Worm (Caenorhabditis elegans) whole organism, L1 larva: Measurements from ENCODE around the gene H03G16.1.

Experiments used
- C16A3.4 ChIP-seq: fragments of 150-350 bp; optimal IDR thresholded peaks from 2 replicates; lab custom pipeline; 2014; ENCODE audit warnings: missing biosample characterization, missing genetic modification characterization
- F16B12.6 ChIP-seq: fragments of 150-350 bp; optimal IDR thresholded peaks from 2 replicates; lab custom pipeline; 2014; ENCODE audit warnings: missing biosample characterization, missing genetic modification characterization
- aha-1 ChIP-seq: fragments of 150-350 bp; optimal IDR thresholded peaks from 2 replicates; lab custom pipeline; 2014; ENCODE audit warnings: missing biosample characterization, missing genetic modification characterization
- alr-1 ChIP-seq: fragments of 200-800 bp; sonication (Bioruptor generic); optimal IDR thresholded peaks from 2 replicates; lab custom pipeline; 2018; ENCODE audit warnings: borderline replicate concordance, mild to moderate bottlenecking, missing genetic modification characterization, missing compliant biosample characterization
- aly-2 ChIP-seq: fragments of 150-350 bp; optimal IDR thresholded peaks from 2 replicates; lab custom pipeline; 2014; ENCODE audit warnings: missing biosample characterization, missing genetic modification characterization
- ama-1 ChIP-seq: fragments of 150-350 bp; optimal IDR thresholded peaks from 2 replicates; lab custom pipeline; 2014
- ceh-63 ChIP-seq: fragments of 200-800 bp; sonication (Bioruptor generic); optimal IDR thresholded peaks from 2 replicates; lab custom pipeline; 2018; ENCODE audit warnings: mild to moderate bottlenecking, missing genetic modification characterization, missing compliant biosample characterization
- ceh-8 ChIP-seq: fragments of 200-800 bp; sonication (Bioruptor generic); optimal IDR thresholded peaks from 2 replicates; lab custom pipeline; 2018; ENCODE audit warnings: mild to moderate bottlenecking, missing genetic modification characterization, moderate library complexity, missing compliant biosample characterization
- dpl-1 ChIP-seq, 3 experiments: fragments of 150-350 bp in 2 of 3; sonication (generic microtip) in 1 of 3; optimal IDR thresholded peaks; 2 replicates each; lab custom pipeline; 2014 to 2017; ENCODE audit warnings: missing biosample characterization in 3 of 3, missing genetic modification characterization in 3 of 3, missing genetic modification reagents in 3 of 3
- efl-1 ChIP-seq, 4 experiments: fragments of 150-350 bp; optimal IDR thresholded peaks in 3 of 4; peaks in 1 of 4; 1 replicate in 1 of 4; 2 replicates in 3 of 4; lab custom pipeline; 2014; ENCODE audit warnings: missing biosample characterization in 2 of 4, missing genetic modification characterization in 2 of 4, missing genetic modification reagents in 2 of 4
- elt-2 ChIP-seq: sonication (generic microtip); optimal IDR thresholded peaks from 2 replicates; lab custom pipeline; 2016; ENCODE audit warnings: missing genetic modification characterization, mild to moderate bottlenecking, inconsistent platforms, missing compliant biosample characterization, missing genetic modification reagents
- fkh-4 ChIP-seq: sonication (generic microtip); optimal IDR thresholded peaks from 2 replicates; lab custom pipeline; 2016; ENCODE audit warnings: missing compliant biosample characterization, missing genetic modification characterization, borderline replicate concordance
- grh-1 ChIP-seq: fragments of 200-800 bp; sonication (Bioruptor generic); IDR thresholded peaks from 2 replicates; pipeline ENCODE4 v1.3.6; 2022; ENCODE audit warnings: missing genetic modification reagents, missing genetic modification characterization, missing compliant biosample characterization
- hlh-4 ChIP-seq: sonication (generic microtip); optimal IDR thresholded peaks from 2 replicates; lab custom pipeline; 2016; ENCODE audit warnings: mild to moderate bottlenecking, missing genetic modification characterization, missing compliant biosample characterization
- isw-1 ChIP-seq: fragments of 200-800 bp; sonication (Bioruptor generic); IDR thresholded peaks from 2 replicates; pipeline ENCODE4 v1.3.6; 2022; ENCODE audit warnings: missing genetic modification characterization, missing compliant biosample characterization
- jun-1 ChIP-seq: fragments of 150-350 bp; optimal IDR thresholded peaks from 2 replicates; lab custom pipeline; 2014; ENCODE audit warnings: missing biosample characterization, missing genetic modification reagents, missing genetic modification characterization
- lin-13 ChIP-seq: fragments of 150-350 bp; optimal IDR thresholded peaks from 2 replicates; lab custom pipeline; 2014; ENCODE audit warnings: missing biosample characterization, missing genetic modification reagents, missing genetic modification characterization
- lin-14 ChIP-seq: fragments of 200-800 bp; sonication (Bioruptor generic); optimal IDR thresholded peaks from 2 replicates; lab custom pipeline; 2018; ENCODE audit warnings: mild to moderate bottlenecking, missing genetic modification characterization, moderate library complexity, missing compliant biosample characterization
- lin-15B ChIP-seq: fragments of 150-350 bp; sonication (generic microtip); optimal IDR thresholded peaks from 3 replicates; lab custom pipeline; 2014; ENCODE audit warnings: missing biosample characterization, missing genetic modification characterization
- lin-35 ChIP-seq, 2 experiments: fragments of 150-350 bp; optimal IDR thresholded peaks; 2 replicates each; lab custom pipeline; 2014; ENCODE audit warnings: missing biosample characterization in 2 of 2, missing genetic modification characterization in 2 of 2, missing genetic modification reagents in 2 of 2
- lin-39 ChIP-seq: fragments of 150-350 bp; optimal IDR thresholded peaks from 2 replicates; lab custom pipeline; 2014; ENCODE audit warnings: missing biosample characterization, missing genetic modification reagents, missing genetic modification characterization
- lir-3 ChIP-seq: sonication (generic microtip); optimal IDR thresholded peaks from 2 replicates; lab custom pipeline; 2016; ENCODE audit warnings: mild to moderate bottlenecking, missing genetic modification characterization, moderate library complexity, missing compliant biosample characterization; ENCODE audit not compliant: poor library complexity
- lsy-2 ChIP-seq, 2 experiments: fragments of 150-350 bp; optimal IDR thresholded peaks; 2 replicates each; lab custom pipeline; 2014; ENCODE audit warnings: missing biosample characterization in 2 of 2, missing genetic modification characterization in 2 of 2
- mab-9 ChIP-seq: fragments of 200-800 bp; sonication (Bioruptor generic); IDR thresholded peaks from 2 replicates; pipeline ENCODE4 v1.3.6; 2022; ENCODE audit warnings: missing genetic modification reagents, missing genetic modification characterization, missing compliant biosample characterization
- mef-2 ChIP-seq: fragments of 150-350 bp; optimal IDR thresholded peaks from 2 replicates; lab custom pipeline; 2014; ENCODE audit warnings: missing biosample characterization, missing genetic modification characterization
- mep-1 ChIP-seq: fragments of 150-350 bp; optimal IDR thresholded peaks from 2 replicates; lab custom pipeline; 2014; ENCODE audit warnings: missing biosample characterization, missing genetic modification characterization
- nhr-11 ChIP-seq: fragments of 150-350 bp; optimal IDR thresholded peaks from 2 replicates; lab custom pipeline; 2014; ENCODE audit warnings: missing biosample characterization, missing genetic modification characterization
- nhr-19 ChIP-seq: fragments of 200-800 bp; sonication (Bioruptor generic); conservative IDR thresholded peaks from 2 replicates; pipeline ENCODE4 v1.3.6; 2022; ENCODE audit warnings: missing genetic modification characterization, missing compliant biosample characterization
- nhr-28 ChIP-seq: fragments of 150-350 bp; optimal IDR thresholded peaks from 2 replicates; lab custom pipeline; 2014; ENCODE audit warnings: missing biosample characterization, missing genetic modification characterization
- nhr-71 ChIP-seq: sonication (generic microtip); optimal IDR thresholded peaks from 2 replicates; lab custom pipeline; 2016; ENCODE audit warnings: mild to moderate bottlenecking, missing genetic modification characterization, moderate library complexity, missing compliant biosample characterization
- nhr-84 ChIP-seq: sonication (generic microtip); optimal IDR thresholded peaks from 2 replicates; lab custom pipeline; 2017; ENCODE audit warnings: missing biosample characterization, missing genetic modification characterization
- nhr-85 ChIP-seq: sonication (generic microtip); peaks from one replicate; lab custom pipeline; 2016; ENCODE audit warnings: missing genetic modification characterization, inconsistent platforms, missing compliant biosample characterization
- nhr-90 ChIP-seq: sonication (generic microtip); optimal IDR thresholded peaks from 2 replicates; lab custom pipeline; 2016; ENCODE audit warnings: mild to moderate bottlenecking, missing genetic modification characterization, missing compliant biosample characterization; ENCODE audit not compliant: poor library complexity
- pag-3 ChIP-seq: sonication (generic microtip); optimal IDR thresholded peaks from 2 replicates; lab custom pipeline; 2017; ENCODE audit warnings: missing genetic modification characterization, mild to moderate bottlenecking, missing compliant biosample characterization, antibody characterized with exemption, borderline replicate concordance; ENCODE audit not compliant: insufficient read depth
- pax-3 ChIP-seq: fragments of 200-800 bp; sonication (Bioruptor generic); optimal IDR thresholded peaks from 2 replicates; lab custom pipeline; 2018; ENCODE audit warnings: mild to moderate bottlenecking, missing genetic modification characterization, moderate library complexity, missing compliant biosample characterization
- rnt-1 ChIP-seq: sonication (generic microtip); optimal IDR thresholded peaks from 2 replicates; lab custom pipeline; 2016; ENCODE audit warnings: mild to moderate bottlenecking, missing genetic modification characterization, moderate library complexity, missing compliant biosample characterization
- skn-1 ChIP-seq: fragments of 150-350 bp; optimal IDR thresholded peaks from 2 replicates; lab custom pipeline; 2014; ENCODE audit warnings: missing biosample characterization, missing genetic modification characterization
- snu-23 ChIP-seq: sonication (generic microtip); optimal IDR thresholded peaks from 2 replicates; lab custom pipeline; 2016; ENCODE audit warnings: missing genetic modification characterization, missing compliant biosample characterization
- sptf-1 ChIP-seq: fragments of 150-350 bp; optimal IDR thresholded peaks from 2 replicates; lab custom pipeline; 2014; ENCODE audit warnings: missing biosample characterization, missing genetic modification characterization
- sup-37 ChIP-seq: fragments of 200-800 bp; sonication (Bioruptor generic); optimal IDR thresholded peaks from 2 replicates; lab custom pipeline; 2018; ENCODE audit warnings: mild to moderate bottlenecking, missing genetic modification characterization, missing compliant biosample characterization
- tbx-2 ChIP-seq: sonication (generic microtip); optimal IDR thresholded peaks from 2 replicates; lab custom pipeline; 2016; ENCODE audit warnings: missing genetic modification characterization, missing compliant biosample characterization
- unc-130 ChIP-seq: fragments of 150-350 bp; optimal IDR thresholded peaks from 2 replicates; lab custom pipeline; 2017; ENCODE audit warnings: missing biosample characterization, missing genetic modification characterization, inconsistent platforms
- unc-98 ChIP-seq: fragments of 200-800 bp; sonication (Bioruptor generic); IDR thresholded peaks from 2 replicates; pipeline ENCODE4 v1.3.6; 2022; ENCODE audit warnings: missing genetic modification characterization, missing compliant biosample characterization

Gene H03G16.1

DNA sequence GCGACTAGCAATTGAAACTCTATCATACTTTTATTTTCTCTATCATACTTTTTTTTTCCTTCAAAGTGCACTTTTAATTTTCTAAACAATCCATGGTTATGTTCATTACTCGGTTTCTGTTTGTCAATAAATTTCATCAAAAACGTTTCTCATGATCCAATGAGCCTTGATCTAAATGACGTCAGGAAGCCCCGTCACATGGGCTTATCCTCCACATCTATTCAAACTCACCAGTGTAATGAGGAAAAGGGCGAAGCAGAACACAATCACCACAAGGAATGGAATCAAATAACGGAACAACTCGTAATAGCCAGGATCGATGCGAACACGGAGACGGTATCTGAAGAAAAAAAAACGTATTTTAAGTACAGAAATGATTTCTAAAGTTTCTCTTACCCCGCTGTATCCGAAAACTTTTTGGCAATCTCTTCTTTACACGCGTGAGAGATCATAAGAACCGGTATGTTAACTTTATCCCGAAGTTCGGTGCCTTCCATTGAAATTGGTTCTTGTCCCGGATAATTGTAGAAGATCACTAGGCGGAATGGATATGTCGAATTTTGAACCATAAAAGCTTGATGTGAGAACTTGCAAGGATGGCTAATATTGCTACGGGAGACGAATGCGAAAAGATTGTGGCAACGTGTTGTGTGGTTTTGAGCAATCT, 14.5 kb upstream of the H03G16.1 start:
- TF ChIP-seq sup-37 (GFP tag; lab: Kevin White, UChicago), result no peak
- no peak for TF ChIP-seq lin-15B (tag; lab: Kevin White, UChicago)
- no peak for TF ChIP-seq C16A3.4 (tag; lab: Kevin White, UChicago)
- TF ChIP-seq nhr-71 (tag; lab: Kevin White, UChicago), result peak; percentile 65
- no peak for TF ChIP-seq tbx-2 (tag; lab: Kevin White, UChicago)
- peak; percentile 42 for TF ChIP-seq rnt-1 (tag; lab: Kevin White, UChicago)
- no peak for TF ChIP-seq lir-3 (tag; lab: Kevin White, UChicago)
- TF ChIP-seq efl-1 (optimal IDR thresholded peaks at IDR 0.05; lab: Kevin White, UChicago), result no peak
- peak in 1 of 2 experiments; percentile 92 for TF ChIP-seq efl-1 (GFP tag; optimal IDR thresholded peaks at IDR 0.05 in 1 of 2; lab: Kevin White, UChicago)
- TF ChIP-seq skn-1, result no peak
- TF ChIP-seq snu-23 (GFP tag; lab: Kevin White, UChicago), result peak; percentile 28
- peak; percentile 1 for TF ChIP-seq fkh-4 (tag; lab: Kevin White, UChicago)
- peak; percentile 26 for TF ChIP-seq lin-14 (GFP tag; lab: Kevin White, UChicago)
- TF ChIP-seq unc-130 (tag; lab: Kevin White, UChicago), result no peak
- TF ChIP-seq lsy-2 (tag; optimal IDR thresholded peaks at IDR 0.05; lab: Kevin White, UChicago), result peak in 1 of 2 experiments; percentile 12

DNA sequence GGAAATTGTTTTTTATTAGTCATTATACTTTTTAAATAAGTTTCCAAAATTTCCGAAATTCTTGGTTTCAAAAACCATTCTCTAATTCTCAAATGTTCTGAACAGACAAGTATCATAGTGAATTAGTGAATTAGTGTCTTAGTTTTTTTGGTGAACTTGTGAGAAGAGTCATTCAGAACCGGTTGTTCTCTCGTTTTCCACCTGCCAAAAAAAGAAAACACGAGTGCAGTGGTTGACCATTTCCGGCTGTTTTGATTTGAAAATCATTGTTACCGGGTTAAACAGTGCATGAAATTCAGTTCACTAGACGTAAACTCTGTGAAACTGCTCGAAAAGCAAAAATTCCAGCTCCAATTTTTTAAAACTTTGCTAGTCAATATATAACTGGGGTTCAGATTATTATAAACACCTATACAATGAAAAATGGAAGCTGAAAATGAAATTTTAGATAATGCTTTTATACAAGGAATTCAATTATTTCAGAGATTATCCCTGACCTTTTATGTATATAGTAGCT, 13.9 kb upstream of the H03G16.1 start:
- TF ChIP-seq nhr-11 (tag; lab: Kevin White, UChicago) (no peak), nhr-84 (tag; lab: Kevin White, UChicago) (no peak), nhr-85 (tag; lab: Kevin White, UChicago) (peak; percentile 80), elt-2 (tag; lab: Kevin White, UChicago) (no peak), mef-2 (tag; lab: Kevin White, UChicago) (no peak), efl-1 (optimal IDR thresholded peaks at IDR 0.05; lab: Kevin White, UChicago) (no peak), efl-1 (GFP tag; optimal IDR thresholded peaks at IDR 0.05 in 1 of 2; lab: Kevin White, UChicago) (no peak), snu-23 (GFP tag; lab: Kevin White, UChicago) (peak; percentile 10), lin-35 (GFP tag; optimal IDR thresholded peaks at IDR 0.05; lab: Kevin White, UChicago) (peak in 1 of 2 experiments; percentile 1), grh-1 (peak; percentile 54), aha-1 (tag; lab: Kevin White, UChicago) (no peak), lin-14 (GFP tag; lab: Kevin White, UChicago) (peak; percentile 51), lsy-2 (tag; optimal IDR thresholded peaks at IDR 0.05; lab: Kevin White, UChicago) (no peak), jun-1 (tag; lab: Kevin White, UChicago) (no peak)

DNA sequence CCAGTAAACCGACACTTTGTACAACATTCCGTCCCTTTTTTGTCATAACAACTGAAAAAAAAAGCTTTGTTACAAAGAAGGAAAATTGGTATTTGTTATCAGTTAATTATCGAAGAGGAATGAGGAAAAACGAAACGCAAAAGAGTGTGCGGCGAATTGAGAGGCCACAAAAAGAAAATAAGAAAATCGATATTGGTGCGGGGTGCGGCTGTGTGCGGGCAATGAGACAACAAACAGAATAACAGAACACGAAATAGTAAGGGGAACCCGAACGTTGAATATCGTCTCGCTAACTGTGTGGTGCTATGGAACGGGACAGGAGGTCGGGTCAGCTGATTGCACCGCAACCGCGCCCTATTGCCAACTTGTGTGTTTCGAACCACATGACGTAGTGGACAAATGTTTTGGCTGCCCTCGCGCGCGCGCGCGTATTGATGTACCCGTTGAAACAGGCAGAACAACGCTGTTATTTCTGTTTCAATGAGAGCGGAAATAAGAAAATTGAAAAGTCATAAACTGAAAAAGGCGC, 13.1 kb upstream of the H03G16.1 start, which contains the start of gene C18B12.4:
C18B12.4 (minus strand) TSS at position 51 of the 529 bp plus-strand sequence.
- TF ChIP-seq snu-23 (GFP tag; lab: Kevin White, UChicago) (peak; percentile 94), aha-1 (tag; lab: Kevin White, UChicago) (no peak), isw-1 (GFP tag; lab: Robert Waterston, UW) (peak; percentile 49; the same call in 1 of the 2 replicates), aly-2 (no peak), dpl-1 (GFP tag; optimal IDR thresholded peaks at IDR 0.05; lab: Kevin White, UChicago) (peak; percentile 70 to 82 (median 77)), lin-39 (tag; lab: Kevin White, UChicago) (no peak), nhr-71 (tag; lab: Kevin White, UChicago) (peak; percentile 96), nhr-19 (GFP tag; lab: Robert Waterston, UW) (peak; percentile 87), alr-1 (tag; lab: Kevin White, UChicago) (no peak), hlh-4 (tag; lab: Kevin White, UChicago) (no peak), F16B12.6 (peak; percentile 19), elt-2 (tag; lab: Kevin White, UChicago) (peak; percentile 23), sptf-1 (no peak), pag-3 (tag; lab: Kevin White, UChicago) (peak; percentile 74), mep-1 (tag; lab: Kevin White, UChicago) (peak; percentile 77), mab-9 (GFP tag; lab: Robert Waterston, UW) (peak; percentile 59; the same call in 1 of the 2 replicates), sup-37 (GFP tag; lab: Kevin White, UChicago) (peak; percentile 48), pax-3 (tag; lab: Kevin White, UChicago) (peak; percentile 58), unc-130 (tag; lab: Kevin White, UChicago) (peak; percentile 95), lir-3 (tag; lab: Kevin White, UChicago) (peak; percentile 54), ceh-63 (GFP tag; lab: Kevin White, UChicago) (no peak), lin-13 (GFP tag; lab: Kevin White, UChicago) (peak; percentile 93), unc-98 (no peak), ceh-8 (GFP tag; lab: Kevin White, UChicago) (no peak), tbx-2 (tag; lab: Kevin White, UChicago) (peak; percentile 86), nhr-28 (tag; lab: Kevin White, UChicago) (no peak), ama-1 (lab: Kevin White, UChicago) (no peak), nhr-90 (tag; lab: Kevin White, UChicago) (peak; percentile 73)
